Worm (Caenorhabditis elegans) whole organism, mixed stage, embryonic: ENCODE results near the gene C26D10.3.

Experiments used
- M03D4.4 ChIP-seq: sonication (generic microtip); optimal IDR thresholded peaks from 2 replicates; lab custom pipeline; 2017; ENCODE audit warnings: mild to moderate bottlenecking, missing genetic modification characterization, missing compliant biosample characterization
- bed-3 ChIP-seq: fragments of 200-800 bp; sonication (Bioruptor generic); optimal IDR thresholded peaks from 3 replicates; lab custom pipeline; 2018; ENCODE audit warnings: mild to moderate bottlenecking, missing genetic modification characterization, moderate library complexity, missing compliant biosample characterization
- blmp-1 ChIP-seq: fragments of 150-350 bp; optimal IDR thresholded peaks from 2 replicates; lab custom pipeline; 2014; ENCODE audit warnings: missing biosample characterization, missing genetic modification characterization
- ceh-39 ChIP-seq: fragments of 150-350 bp; optimal IDR thresholded peaks from 2 replicates; lab custom pipeline; 2014; ENCODE audit warnings: missing biosample characterization, missing genetic modification characterization
- ceh-43 ChIP-seq: fragments of 200-800 bp; sonication (Bioruptor generic); optimal IDR thresholded peaks from 2 replicates; lab custom pipeline; 2018; ENCODE audit warnings: mild to moderate bottlenecking, missing genetic modification characterization, moderate library complexity, missing compliant biosample characterization
- ceh-83 ChIP-seq: fragments of 200-800 bp; sonication (Bioruptor generic); optimal IDR thresholded peaks from 2 replicates; lab custom pipeline; 2018; ENCODE audit warnings: mild to moderate bottlenecking, missing genetic modification characterization, missing compliant biosample characterization
- ces-1 ChIP-seq: fragments of 150-350 bp; optimal IDR thresholded peaks from 2 replicates; lab custom pipeline; 2014; ENCODE audit warnings: missing biosample characterization, missing genetic modification reagents, missing genetic modification characterization
- cnd-1 ChIP-seq: fragments of 200-800 bp; sonication (Bioruptor generic); optimal IDR thresholded peaks from 2 replicates; lab custom pipeline; 2018; ENCODE audit warnings: mild to moderate bottlenecking, missing genetic modification characterization, missing compliant biosample characterization
- drap-1 ChIP-seq: fragments of 200-800 bp; sonication (Bioruptor generic); optimal IDR thresholded peaks from 3 replicates; lab custom pipeline; 2018; ENCODE audit warnings: mild to moderate bottlenecking, missing genetic modification characterization, missing compliant biosample characterization
- elt-1 ChIP-seq: sonication (generic microtip); optimal IDR thresholded peaks from 2 replicates; lab custom pipeline; 2017; ENCODE audit warnings: missing genetic modification characterization, mild to moderate bottlenecking, missing compliant biosample characterization, antibody characterized with exemption, moderate library complexity, borderline replicate concordance; ENCODE audit not compliant: insufficient read depth
- elt-3 ChIP-seq: fragments of 150-350 bp; optimal IDR thresholded peaks from 2 replicates; lab custom pipeline; 2014; ENCODE audit warnings: missing biosample characterization, missing genetic modification characterization
- flh-1 ChIP-seq: fragments of 200-800 bp; sonication (Bioruptor generic); optimal IDR thresholded peaks from 2 replicates; lab custom pipeline; 2018; ENCODE audit warnings: mild to moderate bottlenecking, missing genetic modification characterization, moderate library complexity, missing compliant biosample characterization
- ham-2 ChIP-seq: fragments of 200-800 bp; sonication (Bioruptor generic); optimal IDR thresholded peaks from 2 replicates; lab custom pipeline; 2018; ENCODE audit warnings: mild to moderate bottlenecking, missing genetic modification characterization, missing compliant biosample characterization
- hlh-1 ChIP-seq: fragments of 150-350 bp; optimal IDR thresholded peaks from 2 replicates; lab custom pipeline; 2014; ENCODE audit warnings: missing biosample characterization, missing genetic modification reagents, missing genetic modification characterization
- lin-13 ChIP-seq: fragments of 150-350 bp; optimal IDR thresholded peaks from 2 replicates; lab custom pipeline; 2014; ENCODE audit warnings: missing biosample characterization, missing genetic modification characterization
- lin-32 ChIP-seq: fragments of 200-800 bp; sonication (Bioruptor generic); optimal IDR thresholded peaks from 2 replicates; lab custom pipeline; 2018; ENCODE audit warnings: mild to moderate bottlenecking, missing genetic modification characterization, missing compliant biosample characterization
- lsy-2 ChIP-seq: fragments of 150-350 bp; optimal IDR thresholded peaks from 2 replicates; lab custom pipeline; 2014; ENCODE audit warnings: missing biosample characterization, missing genetic modification characterization
- mab-5 ChIP-seq: fragments of 150-350 bp; optimal IDR thresholded peaks from 2 replicates; lab custom pipeline; 2014; ENCODE audit warnings: missing biosample characterization, missing genetic modification characterization
- mep-1 ChIP-seq: fragments of 150-350 bp; optimal IDR thresholded peaks from 2 replicates; lab custom pipeline; 2017; ENCODE audit warnings: missing biosample characterization, missing genetic modification reagents, missing genetic modification characterization, inconsistent platforms
- mls-2 ChIP-seq: sonication (generic microtip); optimal IDR thresholded peaks from 2 replicates; lab custom pipeline; 2016; ENCODE audit warnings: mild to moderate bottlenecking, missing genetic modification characterization, moderate library complexity, missing compliant biosample characterization
- nhr-12 ChIP-seq: fragments of 150-350 bp; optimal IDR thresholded peaks from 2 replicates; lab custom pipeline; 2014; ENCODE audit warnings: missing biosample characterization, missing genetic modification characterization
- nhr-2 ChIP-seq: fragments of 150-350 bp; optimal IDR thresholded peaks from 2 replicates; lab custom pipeline; 2014; ENCODE audit warnings: missing biosample characterization, missing genetic modification characterization
- nhr-237 ChIP-seq: fragments of 150-350 bp; optimal IDR thresholded peaks from 2 replicates; lab custom pipeline; 2014; ENCODE audit warnings: missing biosample characterization, missing genetic modification characterization
- nhr-28 ChIP-seq: fragments of 150-350 bp; optimal IDR thresholded peaks from 2 replicates; lab custom pipeline; 2014; ENCODE audit warnings: missing biosample characterization, missing genetic modification characterization
- nhr-76 ChIP-seq: sonication (generic microtip); optimal IDR thresholded peaks from 2 replicates; lab custom pipeline; 2017; ENCODE audit warnings: missing biosample characterization, missing genetic modification characterization
- pha-4 ChIP-seq: fragments of 150-350 bp; optimal IDR thresholded peaks from 2 replicates; lab custom pipeline; 2018; ENCODE audit warnings: missing biosample characterization, missing genetic modification reagents, missing genetic modification characterization
- sem-2 ChIP-seq: fragments of 200-800 bp; sonication (Bioruptor generic); optimal IDR thresholded peaks from 2 replicates; lab custom pipeline; 2018; ENCODE audit warnings: mild to moderate bottlenecking, missing genetic modification characterization, missing compliant biosample characterization
- snpc-4 ChIP-seq: fragments of 150-350 bp; optimal IDR thresholded peaks from 2 replicates; lab custom pipeline; 2014; ENCODE audit warnings: missing biosample characterization, missing genetic modification characterization
- sptf-1 ChIP-seq: sonication (generic microtip); optimal IDR thresholded peaks from 2 replicates; lab custom pipeline; 2017; ENCODE audit warnings: mild to moderate bottlenecking, missing genetic modification characterization, moderate library complexity, missing compliant biosample characterization
- tbx-8 ChIP-seq: fragments of 200-800 bp; sonication (Bioruptor generic); optimal IDR thresholded peaks from 2 replicates; lab custom pipeline; 2018; ENCODE audit warnings: mild to moderate bottlenecking, missing genetic modification characterization, moderate library complexity, missing compliant biosample characterization
- unc-120 ChIP-seq: sonication (generic microtip); optimal IDR thresholded peaks from 2 replicates; lab custom pipeline; 2017; ENCODE audit warnings: missing genetic modification characterization, missing compliant biosample characterization; ENCODE audit not compliant: poor library complexity, severe bottlenecking
- unc-39 ChIP-seq: fragments of 150-350 bp; optimal IDR thresholded peaks from 2 replicates; lab custom pipeline; 2014; ENCODE audit warnings: missing biosample characterization, missing genetic modification characterization
- unc-62 ChIP-seq: fragments of 150-350 bp; optimal IDR thresholded peaks from 2 replicates; lab custom pipeline; 2014; ENCODE audit warnings: missing biosample characterization, missing genetic modification reagents, missing genetic modification characterization
- zip-8 ChIP-seq: fragments of 150-350 bp; optimal IDR thresholded peaks from 2 replicates; lab custom pipeline; 2014; ENCODE audit warnings: missing biosample characterization, missing genetic modification characterization
- ztf-11 ChIP-seq: fragments of 150-350 bp; optimal IDR thresholded peaks from 2 replicates; lab custom pipeline; 2014; ENCODE audit warnings: missing biosample characterization, missing genetic modification characterization

C26D10.3 gene

DNA sequence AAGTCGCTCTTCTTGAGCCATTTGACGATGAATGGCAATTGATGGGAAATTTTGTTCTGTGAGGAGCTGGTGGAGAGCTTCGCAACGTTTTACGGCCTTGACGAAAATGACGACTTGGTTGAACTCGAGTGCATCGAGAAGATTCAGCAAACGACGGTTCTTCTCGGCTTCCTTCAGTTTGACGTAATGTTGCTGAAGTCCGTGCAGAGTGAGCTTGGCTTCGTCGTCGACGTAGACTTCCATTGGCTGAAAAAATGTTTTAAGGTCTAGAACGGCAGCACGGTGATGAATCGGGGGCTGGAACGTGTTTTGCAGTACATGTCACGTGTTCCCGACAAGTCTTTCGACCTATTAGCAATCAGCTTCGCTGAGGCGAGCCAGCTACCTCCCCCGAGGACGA, 2.3 kb downstream of the C26D10.3 start:
- TF ChIP-seq mls-2 (no peak), ceh-83 (GFP tag; lab: Kevin White, UChicago) (no peak), lin-13 (no peak), mep-1 (tag; lab: Kevin White, UChicago) (no peak), ces-1 (GFP tag; lab: Kevin White, UChicago) (no peak), ztf-11 (tag; lab: Kevin White, UChicago) (no peak), lin-32 (no peak), nhr-28 (tag; lab: Kevin White, UChicago) (no peak), drap-1 (GFP tag; lab: Kevin White, UChicago) (no peak), flh-1 (GFP tag; lab: Kevin White, UChicago) (no peak), mab-5 (tag; lab: Kevin White, UChicago) (no peak), ham-2 (GFP tag; lab: Kevin White, UChicago) (no peak), snpc-4 (tag; lab: Kevin White, UChicago) (no peak), blmp-1 (no peak), tbx-8 (GFP tag; lab: Kevin White, UChicago) (no peak), elt-1 (no peak), nhr-76 (tag; lab: Kevin White, UChicago) (no peak), unc-62 (GFP tag; lab: Kevin White, UChicago) (no peak)

DNA sequence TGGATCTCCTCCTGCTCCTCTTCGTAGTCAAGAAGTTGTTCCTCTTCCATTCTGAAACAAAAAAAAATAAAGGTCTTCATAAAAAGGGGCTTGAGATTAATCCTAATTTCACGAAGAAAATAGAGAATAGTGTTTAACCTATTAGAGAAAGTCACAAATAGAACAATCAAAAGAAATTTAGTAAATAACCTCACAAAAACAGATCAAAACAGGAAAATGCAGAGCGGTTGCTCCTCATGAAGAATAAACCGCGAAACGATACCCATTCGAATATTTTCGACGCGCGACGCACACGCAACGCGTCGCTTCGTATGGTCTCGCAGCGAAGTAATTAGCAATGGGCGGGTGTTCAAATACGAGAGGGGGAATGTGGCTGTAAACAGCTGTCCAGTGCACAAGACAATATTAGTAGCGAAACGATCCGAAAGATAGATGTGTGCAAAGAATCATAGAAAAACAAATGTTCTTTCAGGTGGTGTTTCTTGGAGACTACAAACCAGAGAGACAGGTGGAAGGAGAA, 3.7 kb downstream of the C26D10.3 start, which contains the start of gene hel-1:
Gene hel-1 (minus strand): TSS at position 51 of the 520 bp plus-strand sequence.
- TF ChIP-seq mab-5 (tag; lab: Kevin White, UChicago) (peak; percentile 67), drap-1 (GFP tag; lab: Kevin White, UChicago) (peak; percentile 45), nhr-76 (tag; lab: Kevin White, UChicago) (no peak), sem-2 (GFP tag; lab: Kevin White, UChicago) (no peak), lin-13 (peak; percentile 92), elt-1 (no peak), ztf-11 (tag; lab: Kevin White, UChicago) (peak; percentile 37), flh-1 (GFP tag; lab: Kevin White, UChicago) (no peak), nhr-28 (tag; lab: Kevin White, UChicago) (no peak), unc-39 (tag; lab: Kevin White, UChicago) (no peak), sptf-1 (tag; lab: Kevin White, UChicago) (peak; percentile 64), bed-3 (GFP tag; lab: Kevin White, UChicago) (no peak), zip-8 (tag; lab: Kevin White, UChicago) (no peak), nhr-2 (tag; lab: Kevin White, UChicago) (peak; percentile 19), ceh-83 (GFP tag; lab: Kevin White, UChicago) (peak; percentile 13), nhr-12 (tag; lab: Kevin White, UChicago) (no peak), hlh-1 (peak; percentile 98), cnd-1 (tag; lab: Kevin White, UChicago) (peak; percentile 81), ceh-39 (peak; percentile 81), blmp-1 (no peak), M03D4.4 (peak; percentile 34), ham-2 (GFP tag; lab: Kevin White, UChicago) (peak; percentile 56), lin-32 (peak; percentile 83), mls-2 (peak; percentile 69), ceh-43 (GFP tag; lab: Kevin White, UChicago) (peak; percentile 66), tbx-8 (GFP tag; lab: Kevin White, UChicago) (no peak), lsy-2 (peak; percentile 81), elt-3 (no peak), nhr-237 (tag; lab: Kevin White, UChicago) (peak; percentile 77), unc-120 (tag; lab: Kevin White, UChicago) (peak; percentile 91), pha-4 (tag; lab: Kevin White, UChicago) (peak; percentile 92), snpc-4 (tag; lab: Kevin White, UChicago) (no peak), mep-1 (tag; lab: Kevin White, UChicago) (peak; percentile 90), ces-1 (GFP tag; lab: Kevin White, UChicago) (peak; percentile 84), unc-62 (GFP tag; lab: Kevin White, UChicago) (peak; percentile 61)

DNA sequence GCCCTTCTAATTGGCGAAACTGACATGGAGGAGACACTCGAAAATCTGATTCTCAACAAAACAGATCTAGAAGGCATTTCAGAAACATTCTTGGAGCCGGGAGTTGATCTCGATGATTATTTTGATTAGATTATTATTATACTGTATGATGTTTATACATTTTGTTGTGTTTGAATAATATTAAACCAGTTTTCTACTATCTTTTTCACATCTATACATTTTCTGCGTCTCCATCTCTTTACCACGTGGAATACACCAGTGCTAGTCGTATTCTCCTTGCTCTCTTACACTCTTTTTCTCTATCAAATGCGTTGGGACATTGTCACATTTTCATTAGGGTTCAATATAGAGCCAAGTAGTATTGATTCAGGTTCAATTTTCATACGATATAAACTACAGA, 4.3 kb downstream of the C26D10.3 start, which contains the start of gene C26D10.4:
Gene C26D10.4 (plus strand): TSS at position 301 of the 400 bp plus-strand sequence.
- no peak for TF ChIP-seq ceh-83 (GFP tag; lab: Kevin White, UChicago)
- TF ChIP-seq blmp-1: no peak
- no peak for TF ChIP-seq nhr-28 (tag; lab: Kevin White, UChicago)
- TF ChIP-seq nhr-12 (tag; lab: Kevin White, UChicago): no peak
- TF ChIP-seq ztf-11 (tag; lab: Kevin White, UChicago): no peak
- no peak for TF ChIP-seq unc-120 (tag; lab: Kevin White, UChicago)
- TF ChIP-seq pha-4 (tag; lab: Kevin White, UChicago): no peak
- no peak for TF ChIP-seq sem-2 (GFP tag; lab: Kevin White, UChicago)
- no peak for TF ChIP-seq ces-1 (GFP tag; lab: Kevin White, UChicago)
- TF ChIP-seq snpc-4 (tag; lab: Kevin White, UChicago): no peak
- no peak for TF ChIP-seq lin-32
- TF ChIP-seq sptf-1 (tag; lab: Kevin White, UChicago): no peak
- TF ChIP-seq zip-8 (tag; lab: Kevin White, UChicago): no peak
- no peak for TF ChIP-seq elt-3
- no peak for TF ChIP-seq flh-1 (GFP tag; lab: Kevin White, UChicago)
- no peak for TF ChIP-seq mls-2
- no peak for TF ChIP-seq mep-1 (tag; lab: Kevin White, UChicago)
- TF ChIP-seq cnd-1 (tag; lab: Kevin White, UChicago): no peak
- TF ChIP-seq lin-13: no peak
- TF ChIP-seq, all 35 proteins: peak for 0
